Worm (Caenorhabditis elegans): ENCODE data around the gene sra-4.

Gene sra-4

ce11 chrII:9556582-9556981, 13.9 kb upstream of the sra-4 start:
- TF ChIP-seq dao-5 (tag; optimal IDR thresholded peaks at IDR 0.05): no peak
- no peak for TF ChIP-seq him-1 (tag; optimal IDR thresholded peaks at IDR 0.05)
- TF ChIP-seq W03F9.2 (tag; optimal IDR thresholded peaks at IDR 0.05): no peak

ce11 chrII:9554925-9555553, 12.4 kb upstream of the sra-4 start, which contains the start of gene F35H8.2:
TSS of gene F35H8.2 (plus strand) at chrII:9555503.
- TF ChIP-seq W03F9.2 (tag; optimal IDR thresholded peaks at IDR 0.05) (no peak), dao-5 (tag; optimal IDR thresholded peaks at IDR 0.05) (no peak), him-1 (tag; optimal IDR thresholded peaks at IDR 0.05) (no peak)

- TF ChIP-seq dao-5 (tag; optimal IDR thresholded peaks at IDR 0.05) (no peak), him-1 (tag; optimal IDR thresholded peaks at IDR 0.05) (no peak), W03F9.2 (tag; optimal IDR thresholded peaks at IDR 0.05) (no peak)
Observed at ce11 chrII:9553179-9553578, 10.5 kb upstream of the sra-4 start, which contains the start of gene F35H8.1. TSS of gene F35H8.1 (minus strand) at chrII:9553279.

ce11 chrII:9551536-9551935, 8.9 kb upstream of the sra-4 start, which contains the start of gene F35H8.12:
TSS of gene F35H8.12 (plus strand) at chrII:9551836.
- no peak for TF ChIP-seq dao-5 (tag; optimal IDR thresholded peaks at IDR 0.05)
- TF ChIP-seq him-1 (tag; optimal IDR thresholded peaks at IDR 0.05): no peak
- TF ChIP-seq W03F9.2 (tag; optimal IDR thresholded peaks at IDR 0.05): no peak

ce11 chrII:9550718-9551117, 8.0 kb upstream of the sra-4 start, which contains the start of gene sra-6:
TSS of gene sra-6 (minus strand) at chrII:9550818.
- no peak for TF ChIP-seq dao-5 (tag; optimal IDR thresholded peaks at IDR 0.05)
- TF ChIP-seq W03F9.2 (tag; optimal IDR thresholded peaks at IDR 0.05): no peak
- no peak for TF ChIP-seq him-1 (tag; optimal IDR thresholded peaks at IDR 0.05)

ce11 chrII:9544386-9544785, 1.7 kb upstream of the sra-4 start, which contains the start of gene sra-7:
TSS of gene sra-7 (plus strand) at chrII:9544686.
- TF ChIP-seq W03F9.2 (tag; optimal IDR thresholded peaks at IDR 0.05) (no peak), him-1 (tag; optimal IDR thresholded peaks at IDR 0.05) (no peak), dao-5 (tag; optimal IDR thresholded peaks at IDR 0.05) (no peak)

- TF ChIP-seq W03F9.2 (tag; optimal IDR thresholded peaks at IDR 0.05) (no peak), him-1 (tag; optimal IDR thresholded peaks at IDR 0.05) (no peak), dao-5 (tag; optimal IDR thresholded peaks at IDR 0.05) (no peak)
Observed at ce11 chrII:9540723-9541122, 2.0 kb downstream of the sra-4 start, which contains the start of gene sra-3. TSS of gene sra-3 (minus strand) at chrII:9540823.

- no peak for TF ChIP-seq dao-5 (tag; optimal IDR thresholded peaks at IDR 0.05)
- no peak for TF ChIP-seq him-1 (tag; optimal IDR thresholded peaks at IDR 0.05)
- TF ChIP-seq W03F9.2 (tag; optimal IDR thresholded peaks at IDR 0.05): no peak
Observed at ce11 chrII:9537429-9537828, 5.3 kb downstream of the sra-4 start, which contains the start of gene sra-8. TSS of gene sra-8 (plus strand) at chrII:9537729.

ce11 chrII:9532011-9532410, 10.7 kb downstream of the sra-4 start, which contains the start of gene sra-9:
TSS of gene sra-9 (plus strand) at chrII:9532311.
- TF ChIP-seq dao-5 (tag; optimal IDR thresholded peaks at IDR 0.05) (no peak), him-1 (tag; optimal IDR thresholded peaks at IDR 0.05) (no peak), W03F9.2 (tag; optimal IDR thresholded peaks at IDR 0.05) (no peak)

- no peak for TF ChIP-seq him-1 (tag; optimal IDR thresholded peaks at IDR 0.05)
- no peak for TF ChIP-seq W03F9.2 (tag; optimal IDR thresholded peaks at IDR 0.05)
- TF ChIP-seq dao-5 (tag; optimal IDR thresholded peaks at IDR 0.05): no peak
Observed at ce11 chrII:9528480-9528879, 14.2 kb downstream of the sra-4 start, which contains the start of gene sra-2. TSS of gene sra-2 (plus strand) at chrII:9528780.

- TF ChIP-seq W03F9.2 (tag; optimal IDR thresholded peaks at IDR 0.05) (no peak), dao-5 (tag; optimal IDR thresholded peaks at IDR 0.05) (no peak), him-1 (tag; optimal IDR thresholded peaks at IDR 0.05) (no peak)
Observed at ce11 chrII:9523539-9524224, 19.0 kb downstream of the sra-4 start, which contains the start of gene mex-6. TSS of gene mex-6 (plus strand) at chrII:9524174.

ce11 chrII:9522986-9523385, 19.7 kb downstream of the sra-4 start, which contains the start of gene AH6.17:
TSS of gene AH6.17 (plus strand) at chrII:9523170.
- TF ChIP-seq him-1 (tag; optimal IDR thresholded peaks at IDR 0.05): no peak
- TF ChIP-seq dao-5 (tag; optimal IDR thresholded peaks at IDR 0.05): no peak
- TF ChIP-seq W03F9.2 (tag; optimal IDR thresholded peaks at IDR 0.05): no peak

ce11 chrII:9521570-9521969, 21.1 kb downstream of the sra-4 start, which contains the start of gene sra-1:
TSS of gene sra-1 (minus strand) at chrII:9521670.
- TF ChIP-seq him-1 (tag; optimal IDR thresholded peaks at IDR 0.05) (no peak), dao-5 (tag; optimal IDR thresholded peaks at IDR 0.05) (no peak), W03F9.2 (tag; optimal IDR thresholded peaks at IDR 0.05) (no peak)

- no peak for TF ChIP-seq dao-5 (tag; optimal IDR thresholded peaks at IDR 0.05)
- TF ChIP-seq W03F9.2 (tag; optimal IDR thresholded peaks at IDR 0.05): no peak
- TF ChIP-seq him-1 (tag; optimal IDR thresholded peaks at IDR 0.05): no peak
Observed at ce11 chrII:9518781-9519180, 23.9 kb downstream of the sra-4 start, which contains the start of the genes sfxn-1.1 and AH6.3. TSS of gene sfxn-1.1 (minus strand) at chrII:9518881. TSS of gene AH6.3 (plus strand) at chrII:9519055.

All from whole organism, L4/young adult.